Worm (Caenorhabditis elegans) whole organism, late embryonic: ENCODE results near the gene B0228.9.

Experiments used
- T23F11.4 ChIP-seq: fragments of 200-800 bp; sonication (Bioruptor generic); optimal IDR thresholded peaks from 2 replicates; lab custom pipeline; 2018; ENCODE audit warnings: mild to moderate bottlenecking, missing genetic modification characterization, missing compliant biosample characterization
- ama-1 ChIP-seq: fragments of 150-350 bp; optimal IDR thresholded peaks from 2 replicates; lab custom pipeline; 2014
- ceh-14 ChIP-seq: sonication (generic microtip); optimal IDR thresholded peaks from 2 replicates; lab custom pipeline; 2016; ENCODE audit warnings: missing genotype, missing genetic modification characterization, missing compliant biosample characterization
- ceh-34 ChIP-seq: sonication (generic microtip); optimal IDR thresholded peaks from 2 replicates; lab custom pipeline; 2016; ENCODE audit warnings: mild to moderate bottlenecking, missing genetic modification characterization, missing compliant biosample characterization
- ceh-45 ChIP-seq: fragments of 200-800 bp; sonication (Bioruptor generic); IDR thresholded peaks from 2 replicates; pipeline ENCODE4 v1.3.6; 2022; ENCODE audit warnings: missing genetic modification reagents, missing genetic modification characterization, missing compliant biosample characterization
- ceh-6 ChIP-seq: fragments of 200-800 bp; sonication (Bioruptor generic); optimal IDR thresholded peaks from 2 replicates; lab custom pipeline; 2018; ENCODE audit warnings: mild to moderate bottlenecking, missing genetic modification characterization, missing compliant biosample characterization
- dve-1 ChIP-seq: sonication (generic microtip); optimal IDR thresholded peaks from 2 replicates; lab custom pipeline; 2017; ENCODE audit warnings: antibody characterized with exemption, mild to moderate bottlenecking, missing genetic modification characterization, missing compliant biosample characterization
- fkh-10 ChIP-seq: fragments of 150-350 bp; optimal IDR thresholded peaks from 2 replicates; lab custom pipeline; 2014; ENCODE audit warnings: missing biosample characterization, missing genetic modification reagents, missing genetic modification characterization
- gmeb-2 ChIP-seq: sonication (generic microtip); optimal IDR thresholded peaks from 2 replicates; lab custom pipeline; 2016; ENCODE audit warnings: missing genetic modification characterization, inconsistent platforms, missing compliant biosample characterization
- nhr-11 ChIP-seq: fragments of 150-350 bp; optimal IDR thresholded peaks from 2 replicates; lab custom pipeline; 2014; ENCODE audit warnings: missing biosample characterization, missing genetic modification characterization
- odd-2 ChIP-seq: sonication (generic microtip); optimal IDR thresholded peaks from 2 replicates; lab custom pipeline; 2017; ENCODE audit warnings: antibody characterized with exemption, mild to moderate bottlenecking, missing genetic modification characterization, missing compliant biosample characterization
- sox-2 ChIP-seq: fragments of 200-800 bp; sonication (Bioruptor generic); IDR thresholded peaks from 2 replicates; pipeline ENCODE4 v1.3.6; 2022; ENCODE audit warnings: missing genetic modification reagents, missing genetic modification characterization, missing compliant biosample characterization

DNA sequence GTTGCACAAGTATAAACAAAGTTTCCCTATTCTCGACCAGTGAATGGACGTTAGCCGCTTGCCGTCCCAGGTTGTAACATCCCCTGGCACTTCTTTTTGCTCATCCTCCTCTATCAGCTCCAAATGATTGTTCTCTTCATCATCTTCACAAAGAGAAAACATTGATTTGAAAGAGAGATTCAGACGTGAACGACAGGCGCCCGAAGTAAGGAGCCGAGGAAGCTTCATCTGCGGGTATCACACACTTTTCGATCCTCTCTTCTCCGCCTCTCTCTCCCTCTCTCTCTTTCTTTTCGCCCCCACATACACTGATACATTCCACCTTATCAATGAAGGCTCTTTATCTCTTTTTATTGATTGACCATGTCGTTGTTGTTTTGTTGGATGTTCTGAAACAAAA is 40.7 kb downstream of the B0228.9 start:
- no peak for TF ChIP-seq ceh-45 (GFP tag; lab: Robert Waterston, UW)
- TF ChIP-seq sox-2 (GFP tag; lab: Robert Waterston, UW) = no peak
- no peak for TF ChIP-seq T23F11.4 (GFP tag; lab: Kevin White, UChicago)
- TF ChIP-seq ceh-34 = no peak
- no peak for TF ChIP-seq ama-1 (lab: Kevin White, UChicago)
- TF ChIP-seq ceh-14 (tag; lab: Kevin White, UChicago) = no peak
- TF ChIP-seq fkh-10 (GFP tag; lab: Kevin White, UChicago) = no peak
- no peak for TF ChIP-seq odd-2
- no peak for TF ChIP-seq dve-1
- no peak for TF ChIP-seq gmeb-2 (tag; lab: Kevin White, UChicago)
- no peak for TF ChIP-seq nhr-11 (tag; lab: Kevin White, UChicago)
- TF ChIP-seq ceh-6 (GFP tag; lab: Kevin White, UChicago) = no peak
